Worm (Caenorhabditis elegans) whole organism, L1 larva: ENCODE measurements around the gene C36B7.6.

Source experiments
- aly-2 ChIP-seq: fragments of 150-350 bp; optimal IDR thresholded peaks from 2 replicates; lab custom pipeline; 2014; ENCODE audit warnings: missing biosample characterization, missing genetic modification characterization
- ama-1 ChIP-seq: fragments of 150-350 bp; optimal IDR thresholded peaks from 2 replicates; lab custom pipeline; 2014
- ceh-82 ChIP-seq, 3 experiments: fragments of 150-350 bp in 1 of 3; sonication (generic microtip) in 2 of 3; optimal IDR thresholded peaks; 2 replicates each; lab custom pipeline; 2014 to 2017; ENCODE audit warnings: missing biosample characterization in 3 of 3, missing genetic modification characterization in 3 of 3
- mdl-1 ChIP-seq, 2 experiments: fragments of 150-350 bp; optimal IDR thresholded peaks; 2 replicates each; lab custom pipeline; 2014 to 2017; ENCODE audit warnings: missing biosample characterization in 2 of 2, missing genetic modification characterization in 2 of 2, inconsistent platforms in 1 of 2
- nhr-47 ChIP-seq: sonication (generic microtip); optimal IDR thresholded peaks from 2 replicates; lab custom pipeline; 2016; ENCODE audit warnings: mild to moderate bottlenecking, missing genetic modification characterization, moderate library complexity, missing compliant biosample characterization
- nhr-76 ChIP-seq: sonication (generic microtip); optimal IDR thresholded peaks from 2 replicates; lab custom pipeline; 2017; ENCODE audit warnings: missing biosample characterization, missing genetic modification characterization
- ztf-11 ChIP-seq, 2 experiments: sonication (generic microtip); optimal IDR thresholded peaks; 2 replicates each; lab custom pipeline; 2016 to 2017; ENCODE audit warnings: missing genetic modification characterization in 2 of 2, missing biosample characterization in 1 of 2, missing compliant biosample characterization in 1 of 2

- TF ChIP-seq ceh-82 (tag; optimal IDR thresholded peaks at IDR 0.05; lab: Kevin White, UChicago) (no peak), aly-2 (tag; lab: Kevin White, UChicago) (no peak), nhr-76 (no peak), nhr-47 (tag; lab: Kevin White, UChicago) (no peak), mdl-1 (tag; optimal IDR thresholded peaks at IDR 0.05; lab: Kevin White, UChicago) (no peak), ztf-11 (tag; optimal IDR thresholded peaks at IDR 0.05; lab: Kevin White, UChicago) (no peak), ama-1 (lab: Kevin White, UChicago) (no peak)
These were observed 15.1 kb downstream of the C36B7.6 start, which contains the start of gene Y1B5A.1 for ce11 chrX:7085067-7085466.
